Worm (Caenorhabditis elegans) whole organism, early embryonic: ENCODE measurements around the gene umps-1.

Experiments used
- ama-1 ChIP-seq: fragments of 150-350 bp; optimal IDR thresholded peaks from 2 replicates; lab custom pipeline; 2014
- ets-7 ChIP-seq: sonication (generic microtip); optimal IDR thresholded peaks from 2 replicates; lab custom pipeline; 2016; ENCODE audit warnings: missing genotype, missing genetic modification characterization, missing compliant biosample characterization
- pes-1 ChIP-seq: fragments of 200-800 bp; sonication (Bioruptor generic); IDR thresholded peaks from 2 replicates; pipeline ENCODE4 v1.3.6; 2022; ENCODE audit warnings: missing genetic modification reagents, missing genetic modification characterization, missing compliant biosample characterization

ce11 chrIII:10378899-10379298 is 21.5 kb upstream of the umps-1 start:
- no peak for TF ChIP-seq ama-1 (lab: Kevin White, UChicago)
- TF ChIP-seq pes-1 (GFP tag; lab: Robert Waterston, UW) = no peak
- no peak for TF ChIP-seq ets-7
